Fruit fly (Drosophila melanogaster) whole organism, embryonic: ENCODE data around the gene CAHbeta.

Experiments
- Bgb ChIP-seq: fragments of 200-800 bp; sonication (Bioruptor generic); IDR thresholded peaks from 2 replicates; pipeline ENCODE4 v1.3.6; 2022; ENCODE audit warnings: missing biosample characterization, missing genetic modification characterization; ENCODE audit not compliant: partially characterized antibody
- CG11695 ChIP-seq: fragments of 200-800 bp; sonication (Bioruptor generic); IDR thresholded peaks from 3 replicates; pipeline ENCODE4 v1.3.6; 2022; ENCODE audit warnings: missing biosample characterization, missing genetic modification characterization
- CG15479 ChIP-seq: fragments of 200-800 bp; sonication (Bioruptor generic); optimal IDR thresholded peaks from 3 replicates; lab custom pipeline; 2019; ENCODE audit warnings: missing biosample characterization, mild to moderate bottlenecking, missing genetic modification characterization, moderate library complexity
- CG15514 ChIP-seq: fragments of 200-800 bp; sonication (Bioruptor generic); optimal IDR thresholded peaks from 3 replicates; lab custom pipeline; 2017; ENCODE audit warnings: missing biosample characterization, missing genetic modification characterization, mild to moderate bottlenecking, moderate library complexity, missing genetic modification reagents
- CG16779 ChIP-seq: fragments of 200-800 bp; sonication (Bioruptor generic); IDR thresholded peaks from 2 replicates; pipeline ENCODE4 v1.3.6; 2022; ENCODE audit warnings: missing biosample characterization, missing genetic modification characterization
- CG16815 ChIP-seq: fragments of 200-800 bp; sonication (Bioruptor generic); optimal IDR thresholded peaks from 3 replicates; lab custom pipeline; 2017; ENCODE audit warnings: missing biosample characterization, mild to moderate bottlenecking, missing genetic modification characterization
- CG2116 ChIP-seq: fragments of 200-800 bp; sonication (Bioruptor generic); optimal IDR thresholded peaks from 3 replicates; lab custom pipeline; 2018; ENCODE audit warnings: missing biosample characterization, mild to moderate bottlenecking, missing genetic modification characterization
- CG2199 ChIP-seq: fragments of 200-800 bp; sonication (Bioruptor generic); IDR thresholded peaks from 3 replicates; pipeline ENCODE4 v1.3.6; 2022; ENCODE audit warnings: missing biosample characterization, missing genetic modification characterization
- CG2202 ChIP-seq: fragments of 200-800 bp; sonication (Bioruptor generic); optimal IDR thresholded peaks from 2 replicates; lab custom pipeline; 2018; ENCODE audit warnings: missing biosample characterization, mild to moderate bottlenecking, missing genetic modification characterization
- CG3995 ChIP-seq: fragments of 200-800 bp; sonication (Bioruptor generic); optimal IDR thresholded peaks from 3 replicates; lab custom pipeline; 2016; ENCODE audit warnings: missing biosample characterization, missing genetic modification characterization
- CG4282 ChIP-seq: fragments of 200-800 bp; sonication (Bioruptor generic); optimal IDR thresholded peaks from 2 replicates; lab custom pipeline; 2016; ENCODE audit warnings: missing biosample characterization, missing genetic modification characterization
- CG4707 ChIP-seq: fragments of 200-800 bp; sonication (Bioruptor generic); optimal IDR thresholded peaks from 2 replicates; lab custom pipeline; 2018; ENCODE audit warnings: missing biosample characterization, mild to moderate bottlenecking, missing genetic modification characterization, moderate library complexity
- CG7357 ChIP-seq: fragments of 200-800 bp; sonication (Bioruptor generic); IDR thresholded peaks from 3 replicates; pipeline ENCODE4 v1.3.6; 2022; ENCODE audit warnings: missing biosample characterization, missing genetic modification characterization
- CG7745 ChIP-seq: fragments of 200-800 bp; sonication (Bioruptor generic); optimal IDR thresholded peaks from 2 replicates; lab custom pipeline; 2018; ENCODE audit warnings: missing biosample characterization, mild to moderate bottlenecking, missing genetic modification characterization, moderate library complexity
- CG8281 ChIP-seq: fragments of 200-800 bp; sonication (Bioruptor generic); optimal IDR thresholded peaks from 2 replicates; lab custom pipeline; 2018; ENCODE audit warnings: missing biosample characterization, mild to moderate bottlenecking, missing genetic modification characterization, moderate library complexity
- CG8924 ChIP-seq: fragments of 200-800 bp; optimal IDR thresholded peaks from 3 replicates; lab custom pipeline; 2019; ENCODE audit warnings: missing biosample characterization, mild to moderate bottlenecking, missing genetic modification characterization, moderate library complexity
- CG9437 ChIP-seq: fragments of 200-800 bp; sonication (Bioruptor generic); optimal IDR thresholded peaks from 2 replicates; lab custom pipeline; 2018; ENCODE audit warnings: missing biosample characterization, mild to moderate bottlenecking, missing genetic modification characterization
- CG9797 ChIP-seq: fragments of 200-800 bp; sonication (Bioruptor generic); optimal IDR thresholded peaks from 3 replicates; lab custom pipeline; 2018; ENCODE audit warnings: missing biosample characterization, mild to moderate bottlenecking, missing genetic modification characterization
- CG9932 ChIP-seq: fragments of 200-800 bp; sonication (Bioruptor generic); IDR thresholded peaks from 2 replicates; pipeline ENCODE4 v1.3.6; 2022; ENCODE audit warnings: missing biosample characterization, missing genetic modification characterization
- D19B ChIP-seq: fragments of 200-800 bp; sonication (Bioruptor generic); optimal IDR thresholded peaks from 2 replicates; lab custom pipeline; 2017; ENCODE audit warnings: missing biosample characterization, mild to moderate bottlenecking, missing genetic modification characterization
- Dip2 ChIP-seq: fragments of 200-800 bp; sonication (Bioruptor generic); IDR thresholded peaks from 2 replicates; pipeline ENCODE4 v1.3.6; 2022; ENCODE audit warnings: missing biosample characterization, missing genetic modification characterization
- Dll ChIP-seq: fragments of 200-800 bp; sonication (Bioruptor generic); IDR thresholded peaks from 4 replicates; pipeline ENCODE4 v1.3.6; 2022; ENCODE audit warnings: missing biosample characterization, missing genetic modification characterization; ENCODE audit not compliant: partially characterized antibody
- Dref ChIP-seq: fragments of 200-800 bp; sonication (Bioruptor generic); IDR thresholded peaks from 2 replicates; pipeline ENCODE4 v1.3.6; 2022; ENCODE audit warnings: missing biosample characterization, missing genetic modification characterization
- HmgD ChIP-seq: fragments of 200-800 bp; sonication (Bioruptor generic); optimal IDR thresholded peaks from 3 replicates; lab custom pipeline; 2016; ENCODE audit warnings: missing biosample characterization, missing genetic modification characterization
- Lim3 ChIP-seq: fragments of 200-800 bp; sonication (Bioruptor generic); IDR thresholded peaks from 2 replicates; pipeline ENCODE4 v1.3.6; 2022; ENCODE audit warnings: missing biosample characterization, missing genetic modification characterization
- MBD-R2 ChIP-seq: fragments of 200-800 bp; sonication (Bioruptor generic); IDR thresholded peaks from 2 replicates; pipeline ENCODE4 v1.3.6; 2022; ENCODE audit warnings: missing biosample characterization, missing genetic modification characterization
- MESR4 ChIP-seq: fragments of 200-800 bp; sonication (Bioruptor generic); optimal IDR thresholded peaks from 2 replicates; lab custom pipeline; 2018; ENCODE audit warnings: missing biosample characterization, mild to moderate bottlenecking, missing genetic modification characterization, moderate library complexity
- Max ChIP-seq: fragments of 200-800 bp; sonication (Bioruptor generic); optimal IDR thresholded peaks from 2 replicates; lab custom pipeline; 2016; ENCODE audit warnings: missing biosample characterization, mild to moderate bottlenecking, missing genetic modification characterization
- Med ChIP-seq: fragments of 200-800 bp; sonication (Bioruptor generic); peaks from one replicate; lab custom pipeline; 2016; ENCODE audit warnings: missing biosample characterization, missing genetic modification characterization, mild to moderate bottlenecking, inconsistent platforms, moderate library complexity
- Nf-YA ChIP-seq: fragments of 200-800 bp; sonication (Bioruptor generic); IDR thresholded peaks from 2 replicates; pipeline ENCODE4 v1.3.6; 2022; ENCODE audit warnings: missing biosample characterization, missing genetic modification characterization
- Opbp ChIP-seq: fragments of 200-800 bp; sonication (Bioruptor generic); IDR thresholded peaks from 3 replicates; pipeline ENCODE4 v1.3.6; 2022; ENCODE audit warnings: missing biosample characterization, missing genetic modification characterization; ENCODE audit not compliant: partially characterized antibody
- Trl ChIP-seq, 3 experiments: fragments of >200 bp in 2 of 3; fragments of 200-800 bp in 1 of 3; sonication (Bioruptor generic) in 1 of 3; optimal IDR thresholded peaks; 2 replicates in 1 of 3; 3 replicates in 2 of 3; lab custom pipeline; 2016 to 2017; ENCODE audit warnings: missing biosample characterization in 1 of 3, missing genetic modification characterization in 1 of 3
- cato ChIP-seq: fragments of 200-800 bp; sonication (Bioruptor generic); optimal IDR thresholded peaks from 2 replicates; lab custom pipeline; 2016; ENCODE audit warnings: missing biosample characterization, missing genetic modification characterization, borderline replicate concordance
- dan ChIP-seq: fragments of 200-800 bp; sonication (Bioruptor generic); IDR thresholded peaks from 2 replicates; pipeline ENCODE4 v1.3.6; 2022; ENCODE audit warnings: missing biosample characterization, missing genetic modification characterization
- disco-r ChIP-seq: fragments of 200-800 bp; sonication (Bioruptor generic); optimal IDR thresholded peaks from 2 replicates; lab custom pipeline; 2016; ENCODE audit warnings: missing biosample characterization, missing genetic modification characterization
- gce ChIP-seq: fragments of 200-800 bp; sonication (Bioruptor generic); IDR thresholded peaks from 3 replicates; pipeline ENCODE4 v1.3.6; 2022; ENCODE audit warnings: missing biosample characterization, missing genetic modification characterization
- gem ChIP-seq: fragments of 200-800 bp; sonication (Bioruptor generic); optimal IDR thresholded peaks from 2 replicates; lab custom pipeline; 2019; ENCODE audit warnings: missing biosample characterization, mild to moderate bottlenecking, missing genetic modification characterization, moderate library complexity
- gsb ChIP-seq: fragments of 200-800 bp; sonication (Bioruptor generic); IDR thresholded peaks from 2 replicates; pipeline ENCODE4 v1.3.6; 2022; ENCODE audit warnings: missing biosample characterization, missing genetic modification characterization
- lbe ChIP-seq: fragments of 200-800 bp; sonication (Bioruptor generic); optimal IDR thresholded peaks from 2 replicates; lab custom pipeline; 2016; ENCODE audit warnings: missing biosample characterization, mild to moderate bottlenecking, missing genetic modification characterization
- mirr ChIP-seq: fragments of 200-800 bp; sonication (Bioruptor generic); optimal IDR thresholded peaks from 3 replicates; lab custom pipeline; 2018; ENCODE audit warnings: missing biosample characterization, mild to moderate bottlenecking, missing genetic modification characterization
- pzg ChIP-seq: fragments of 200-800 bp; sonication (Bioruptor generic); optimal IDR thresholded peaks from 3 replicates; lab custom pipeline; 2018; ENCODE audit warnings: missing biosample characterization, mild to moderate bottlenecking, missing genetic modification characterization, moderate library complexity
- ro ChIP-seq: fragments of 200-800 bp; sonication (Bioruptor generic); IDR thresholded peaks from 2 replicates; pipeline ENCODE4 v1.3.6; 2022; ENCODE audit warnings: missing biosample characterization, missing genetic modification characterization
- sob ChIP-seq: fragments of 200-800 bp; sonication (Bioruptor generic); IDR thresholded peaks from 2 replicates; pipeline ENCODE4 v1.3.6; 2022; ENCODE audit warnings: missing biosample characterization, missing genetic modification characterization
- sr ChIP-seq: fragments of 200-800 bp; sonication (Bioruptor generic); IDR thresholded peaks from 3 replicates; pipeline ENCODE4 v1.3.6; 2022; ENCODE audit warnings: missing biosample characterization, missing genetic modification characterization
- tna ChIP-seq: fragments of 200-800 bp; sonication (Bioruptor generic); IDR thresholded peaks from 2 replicates; pipeline ENCODE4 v1.3.6; 2022; ENCODE audit warnings: missing biosample characterization, missing genetic modification characterization; ENCODE audit not compliant: partially characterized antibody
- unc-4 ChIP-seq: fragments of 200-800 bp; sonication (Bioruptor generic); IDR thresholded peaks from 2 replicates; pipeline ENCODE4 v1.3.6; 2022; ENCODE audit warnings: missing biosample characterization, missing genetic modification characterization; ENCODE audit not compliant: partially characterized antibody

CAHbeta gene

DNA sequence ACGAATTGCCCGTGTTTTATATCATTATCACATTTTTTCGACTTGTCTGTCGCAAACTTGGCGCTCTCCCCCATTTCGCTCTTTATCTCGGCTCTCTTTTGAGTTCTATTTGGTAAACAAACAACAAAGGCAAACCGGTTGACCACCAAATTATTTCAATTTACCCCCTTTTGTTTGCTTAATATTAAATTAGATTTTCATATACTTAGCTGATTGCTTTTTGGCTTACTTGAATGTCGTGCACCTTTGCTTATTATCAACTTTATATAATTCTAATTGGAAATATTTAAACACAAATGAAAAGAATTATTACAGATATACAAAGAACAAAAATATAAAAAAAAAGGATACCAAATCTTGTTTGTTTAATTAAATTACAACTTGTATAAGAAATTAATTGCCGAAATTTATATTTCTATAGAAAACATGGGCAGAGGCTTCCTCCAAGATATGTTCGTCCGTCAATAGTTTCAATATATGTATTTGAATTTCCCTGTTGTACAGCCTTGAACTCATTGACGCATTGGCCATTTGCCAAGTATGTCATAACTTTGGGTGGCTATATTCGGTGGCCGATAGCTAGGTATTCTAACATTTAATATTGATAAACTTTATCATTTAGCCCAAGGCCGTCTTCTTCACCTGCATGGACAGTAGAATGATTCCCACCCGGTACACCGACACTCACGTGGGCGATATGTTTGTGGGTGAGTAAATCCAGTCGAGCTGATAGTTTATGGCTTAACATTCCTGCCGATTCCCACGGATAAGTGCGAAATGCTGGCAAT, 743 bp downstream of the CAHbeta start:
- TF ChIP-seq HmgD (no peak), Med (GFP tag; lab: Kevin White, UChicago) (peak; percentile 64), CG2199 (GFP tag; lab: Robert Waterston, UW) (peak; percentile 12; the same call in 1 of the 3 replicates), tna (peak; percentile 13; the same call in 1 of the 2 replicates), CG11695 (peak; percentile 56; the same call in 2 of the 3 replicates), Lim3 (GFP tag; lab: Robert Waterston, UW) (0 out of 2 replicates have a peak, but pooled peaks have one; percentile 12), CG4282 (GFP tag; lab: Kevin White, UChicago) (no peak), CG8924 (tag; lab: Kevin White, UChicago) (no peak), sr (GFP tag; lab: Robert Waterston, UW) (0 out of 3 replicates have a peak, but pooled peaks have one; percentile 4), Trl (optimal IDR thresholded peaks at IDR 0.05; lab: Kevin White, UChicago) (peak in 1 of 2 experiments; percentile 50), Trl (GFP tag; optimal IDR thresholded peaks at IDR 0.05; lab: Kevin White, UChicago) (no peak), CG7357 (no peak), sob (GFP tag; lab: Robert Waterston, UW) (peak; percentile 6; the same call in 1 of the 2 replicates), mirr (peak; percentile 57), CG7745 (tag; lab: Kevin White, UChicago) (peak; percentile 56), Max (GFP tag; lab: Kevin White, UChicago) (no peak), gce (no peak), CG4707 (GFP tag; lab: Kevin White, UChicago) (no peak), CG8281 (peak; percentile 32)

DNA sequence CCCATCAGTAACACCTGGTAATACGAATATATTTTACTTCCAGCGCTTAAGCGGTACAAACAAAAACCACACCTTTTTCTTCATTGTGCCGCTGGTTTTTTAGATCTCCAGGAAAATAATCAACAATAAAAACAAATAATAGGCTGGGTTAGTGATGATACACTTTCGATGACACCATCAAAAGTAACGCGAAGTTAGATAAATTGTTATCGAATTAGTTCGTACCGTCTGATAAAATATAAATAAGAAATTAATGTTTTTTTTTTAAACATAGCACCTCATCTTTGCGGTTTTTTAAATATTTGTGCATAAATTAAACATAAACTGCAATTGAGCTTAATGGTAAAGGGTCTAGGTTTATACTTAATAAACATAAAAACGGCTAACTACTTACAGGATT, 3.5 kb downstream of the CAHbeta start, which contains the start of gene RagA-B:
Gene RagA-B (minus strand): TSS at position 175 of the 400 bp plus-strand sequence.
- TF ChIP-seq unc-4 (GFP tag; lab: Robert Waterston, UW) (0 out of 2 replicates have a peak, but pooled peaks have one; percentile 11), CG9437 (GFP tag; lab: Kevin White, UChicago) (peak; percentile 16), Opbp (GFP tag; lab: Robert Waterston, UW) (0 out of 3 replicates have a peak, but pooled peaks have one; percentile 31), CG2116 (GFP tag; lab: Kevin White, UChicago) (peak; percentile 62), Dll (GFP tag; lab: Robert Waterston, UW) (0 out of 4 replicates have a peak, but pooled peaks have one; percentile 54), pzg (GFP tag; lab: Kevin White, UChicago) (peak; percentile 5), Dref (GFP tag; lab: Robert Waterston, UW) (peak; percentile 60), CG3995 (GFP tag; lab: Kevin White, UChicago) (no peak), lbe (GFP tag; lab: Kevin White, UChicago) (no peak), MBD-R2 (GFP tag; lab: Robert Waterston, UW) (peak; percentile 37; the same call in 1 of the 2 replicates), ro (no peak), CG15514 (GFP tag; lab: Kevin White, UChicago) (peak; percentile 84), gsb (GFP tag; lab: Robert Waterston, UW) (no peak), MESR4 (peak; percentile 65)

DNA sequence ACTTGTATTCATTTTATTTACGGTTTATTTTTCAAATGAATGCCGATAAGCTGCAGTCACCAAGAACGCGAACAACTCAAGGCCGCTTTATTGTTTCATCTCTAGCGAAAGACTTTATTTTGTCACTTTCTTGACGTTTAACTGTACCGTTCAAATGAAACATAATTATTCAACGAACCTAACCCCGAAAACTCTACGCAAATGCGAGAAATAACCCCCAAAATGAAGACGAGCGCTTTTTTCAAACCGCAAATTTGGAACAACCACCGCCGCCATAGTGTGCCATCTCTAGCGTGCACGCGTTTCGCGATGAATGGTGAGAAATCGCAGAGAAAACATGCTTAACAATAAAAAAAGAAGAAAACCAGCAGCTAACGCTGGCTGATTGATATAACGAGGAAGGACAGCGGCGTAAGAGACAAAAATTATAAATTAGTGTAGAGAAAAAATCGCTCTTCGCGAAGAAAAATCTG, 4.0 kb downstream of the CAHbeta start, which contains the start of gene CG11970:
Gene CG11970 (plus strand): TSS at position 117 of the 473 bp plus-strand sequence.
- TF ChIP-seq cato (GFP tag; lab: Kevin White, UChicago), result no peak
- TF ChIP-seq CG4707 (GFP tag; lab: Kevin White, UChicago), result no peak
- no peak for TF ChIP-seq CG2202 (tag; lab: Kevin White, UChicago)
- TF ChIP-seq Dip2, result no peak
- TF ChIP-seq disco-r (GFP tag; lab: Kevin White, UChicago), result no peak
- no peak for TF ChIP-seq CG16779 (GFP tag; lab: Robert Waterston, UW)
- TF ChIP-seq Bgb (GFP tag; lab: Robert Waterston, UW), result no peak
- TF ChIP-seq CG9932 (GFP tag; lab: Robert Waterston, UW), result peak; percentile 72
- no peak for TF ChIP-seq gem (tag; lab: Kevin White, UChicago)
- TF ChIP-seq dan, result no peak
- peak; percentile 37 for TF ChIP-seq CG9797 (GFP tag; lab: Kevin White, UChicago)
- no peak for TF ChIP-seq Nf-YA (GFP tag; lab: Robert Waterston, UW)
- no peak for TF ChIP-seq CG16815 (GFP tag; lab: Kevin White, UChicago)
- no peak for TF ChIP-seq CG15479
- TF ChIP-seq D19B, result no peak
